Fruit fly (Drosophila melanogaster) whole organism, embryonic: Measurements from ENCODE around the gene CG13605.

ENCODE experiments used
- ATbp ChIP-seq: fragments of 200-800 bp; sonication (Bioruptor generic); optimal IDR thresholded peaks from 2 replicates; lab custom pipeline; 2017; ENCODE audit warnings: missing biosample characterization, mild to moderate bottlenecking, missing genetic modification characterization, missing genetic modification reagents
- Asciz ChIP-seq: fragments of 200-800 bp; sonication (Bioruptor generic); optimal IDR thresholded peaks from 2 replicates; lab custom pipeline; 2017; ENCODE audit warnings: missing biosample characterization, mild to moderate bottlenecking, missing genetic modification characterization, missing genetic modification reagents
- B-H1 ChIP-seq: fragments of 200-800 bp; sonication (Bioruptor generic); IDR thresholded peaks from 3 replicates; pipeline ENCODE4 v1.3.6; 2022; ENCODE audit warnings: missing biosample characterization, missing genetic modification characterization
- BtbVII ChIP-seq: fragments of 200-800 bp; sonication (Bioruptor generic); optimal IDR thresholded peaks from 3 replicates; lab custom pipeline; 2017; ENCODE audit warnings: missing biosample characterization, mild to moderate bottlenecking, missing genetic modification characterization
- CG10274 ChIP-seq: fragments of 200-800 bp; sonication (Bioruptor generic); optimal IDR thresholded peaks from 3 replicates; lab custom pipeline; 2017; ENCODE audit warnings: missing biosample characterization, mild to moderate bottlenecking, missing genetic modification characterization
- CG10654 ChIP-seq: fragments of 200-800 bp; sonication (Bioruptor generic); optimal IDR thresholded peaks from 2 replicates; lab custom pipeline; 2016; ENCODE audit warnings: missing biosample characterization, missing genetic modification characterization
- CG12942 ChIP-seq: fragments of 200-800 bp; sonication (Bioruptor generic); optimal IDR thresholded peaks from 3 replicates; lab custom pipeline; 2016; ENCODE audit warnings: missing biosample characterization, missing genetic modification characterization
- CG14014 ChIP-seq: fragments of 200-800 bp; sonication (Bioruptor generic); IDR thresholded peaks from 2 replicates; pipeline ENCODE4 v1.3.6; 2022; ENCODE audit warnings: missing biosample characterization, missing genetic modification characterization
- CG16815 ChIP-seq: fragments of 200-800 bp; sonication (Bioruptor generic); optimal IDR thresholded peaks from 3 replicates; lab custom pipeline; 2017; ENCODE audit warnings: missing biosample characterization, mild to moderate bottlenecking, missing genetic modification characterization
- CG17385 ChIP-seq: fragments of 200-800 bp; sonication (Bioruptor generic); optimal IDR thresholded peaks from 3 replicates; lab custom pipeline; 2018; ENCODE audit warnings: missing biosample characterization, mild to moderate bottlenecking, missing genetic modification characterization
- CG17568 ChIP-seq: fragments of 200-800 bp; sonication (Bioruptor generic); optimal IDR thresholded peaks from 2 replicates; lab custom pipeline; 2018; ENCODE audit warnings: missing biosample characterization, mild to moderate bottlenecking, missing genetic modification characterization, moderate library complexity
- CG4707 ChIP-seq: fragments of 200-800 bp; sonication (Bioruptor generic); optimal IDR thresholded peaks from 2 replicates; lab custom pipeline; 2018; ENCODE audit warnings: missing biosample characterization, mild to moderate bottlenecking, missing genetic modification characterization, moderate library complexity
- CG4854 ChIP-seq: fragments of 200-800 bp; sonication (Bioruptor generic); optimal IDR thresholded peaks from 2 replicates; lab custom pipeline; 2016; ENCODE audit warnings: missing biosample characterization, missing genetic modification characterization, inconsistent platforms
- CG7839 ChIP-seq: fragments of 200-800 bp; sonication (Bioruptor generic); optimal IDR thresholded peaks from 3 replicates; lab custom pipeline; 2018; ENCODE audit warnings: missing biosample characterization, mild to moderate bottlenecking, missing genetic modification characterization, moderate library complexity
- Camta ChIP-seq: fragments of 200-800 bp; sonication (Bioruptor generic); optimal IDR thresholded peaks from 2 replicates; lab custom pipeline; 2016; ENCODE audit warnings: missing biosample characterization, missing genetic modification characterization
- D19A ChIP-seq: fragments of 200-800 bp; optimal IDR thresholded peaks from 3 replicates; lab custom pipeline; 2019; ENCODE audit warnings: missing biosample characterization, mild to moderate bottlenecking, missing genetic modification characterization, moderate library complexity
- Deaf1 ChIP-seq: fragments of 200-800 bp; optimal IDR thresholded peaks from 3 replicates; lab custom pipeline; 2019; ENCODE audit warnings: missing biosample characterization, mild to moderate bottlenecking, missing genetic modification characterization, moderate library complexity
- Dfd ChIP-seq, 2 experiments: fragments of >200 bp; optimal IDR thresholded peaks; 2 replicates each; lab custom pipeline; 2017; ENCODE audit warnings: missing biosample characterization in 2 of 2, missing genetic modification characterization in 2 of 2
- Doc2 ChIP-seq: fragments of 200-800 bp; sonication (Bioruptor generic); IDR thresholded peaks from 2 replicates; pipeline ENCODE4 v1.3.6; 2022; ENCODE audit warnings: missing biosample characterization, missing genetic modification characterization
- Side ChIP-seq: fragments of 200-800 bp; sonication (Bioruptor generic); optimal IDR thresholded peaks from 2 replicates; lab custom pipeline; 2016; ENCODE audit warnings: missing biosample characterization, missing genetic modification characterization
- Sry-β ChIP-seq: fragments of 200-800 bp; sonication (Bioruptor generic); optimal IDR thresholded peaks from 2 replicates; lab custom pipeline; 2018; ENCODE audit warnings: missing biosample characterization, mild to moderate bottlenecking, missing genetic modification characterization, moderate library complexity
- Ssrp ChIP-seq: fragments of 200-800 bp; sonication (Bioruptor generic); optimal IDR thresholded peaks from 2 replicates; lab custom pipeline; 2018; ENCODE audit warnings: missing biosample characterization, mild to moderate bottlenecking, missing genetic modification characterization, moderate library complexity
- ato ChIP-seq: fragments of 200-800 bp; sonication (Bioruptor generic); IDR thresholded peaks from 2 replicates; pipeline ENCODE4 v1.3.6; 2022; ENCODE audit warnings: missing biosample characterization, missing genetic modification characterization; ENCODE audit not compliant: partially characterized antibody
- az2 ChIP-seq: fragments of 200-800 bp; sonication (Bioruptor generic); optimal IDR thresholded peaks from 3 replicates; lab custom pipeline; 2016; ENCODE audit warnings: missing biosample characterization, missing genetic modification characterization
- bab2 ChIP-seq: fragments of 200-800 bp; sonication (Bioruptor generic); optimal IDR thresholded peaks from 2 replicates; lab custom pipeline; 2016; ENCODE audit warnings: missing biosample characterization, missing genetic modification characterization
- cas ChIP-seq: fragments of 200-800 bp; sonication (Bioruptor generic); IDR thresholded peaks from 2 replicates; pipeline ENCODE4 v1.3.6; 2022; ENCODE audit warnings: missing biosample characterization, missing genetic modification characterization
- caup ChIP-seq: fragments of 200-800 bp; sonication (Bioruptor generic); optimal IDR thresholded peaks from 3 replicates; lab custom pipeline; 2017; ENCODE audit warnings: missing biosample characterization, mild to moderate bottlenecking, missing genetic modification characterization, moderate library complexity; ENCODE audit not compliant: severe bottlenecking
- chn ChIP-seq: fragments of 200-800 bp; sonication (Bioruptor generic); optimal IDR thresholded peaks from 2 replicates; lab custom pipeline; 2016; ENCODE audit warnings: missing biosample characterization, missing genetic modification characterization
- crol ChIP-seq: fragments of 200-800 bp; sonication (Bioruptor generic); IDR thresholded peaks from 2 replicates; pipeline ENCODE4 v1.3.6; 2022; ENCODE audit warnings: missing biosample characterization, missing genetic modification characterization
- fru ChIP-seq: fragments of >200 bp; optimal IDR thresholded peaks from 2 replicates; lab custom pipeline; 2017
- mld ChIP-seq: fragments of 200-800 bp; sonication (Bioruptor generic); IDR thresholded peaks from 3 replicates; pipeline ENCODE4 v1.3.6; 2022; ENCODE audit warnings: missing biosample characterization, missing genetic modification characterization; ENCODE audit not compliant: partially characterized antibody
- nerfin-1 ChIP-seq: fragments of 200-800 bp; sonication (Bioruptor generic); optimal IDR thresholded peaks from 3 replicates; lab custom pipeline; 2019; ENCODE audit warnings: missing biosample characterization, mild to moderate bottlenecking, missing genetic modification characterization, moderate library complexity
- peb ChIP-seq: fragments of 200-800 bp; sonication (Bioruptor generic); IDR thresholded peaks from 2 replicates; pipeline ENCODE4 v1.3.6; 2022; ENCODE audit warnings: missing biosample characterization, missing genetic modification characterization
- ro ChIP-seq: fragments of 200-800 bp; sonication (Bioruptor generic); IDR thresholded peaks from 2 replicates; pipeline ENCODE4 v1.3.6; 2022; ENCODE audit warnings: missing biosample characterization, missing genetic modification characterization
- row ChIP-seq: fragments of 200-800 bp; sonication (Bioruptor generic); IDR thresholded peaks from 3 replicates; pipeline ENCODE4 v1.3.6; 2022; ENCODE audit warnings: missing biosample characterization, missing genetic modification characterization
- tgo ChIP-seq: fragments of 200-800 bp; sonication (Bioruptor generic); IDR thresholded peaks from 3 replicates; pipeline ENCODE4 v1.3.6; 2022; ENCODE audit warnings: missing biosample characterization, missing genetic modification characterization
- tna ChIP-seq: fragments of 200-800 bp; sonication (Bioruptor generic); IDR thresholded peaks from 2 replicates; pipeline ENCODE4 v1.3.6; 2022; ENCODE audit warnings: missing biosample characterization, missing genetic modification characterization; ENCODE audit not compliant: partially characterized antibody
- vvl ChIP-seq: fragments of 200-800 bp; sonication (Bioruptor generic); IDR thresholded peaks from 2 replicates; pipeline ENCODE4 v1.3.6; 2022; ENCODE audit warnings: missing biosample characterization, missing genetic modification characterization

Gene CG13605

DNA sequence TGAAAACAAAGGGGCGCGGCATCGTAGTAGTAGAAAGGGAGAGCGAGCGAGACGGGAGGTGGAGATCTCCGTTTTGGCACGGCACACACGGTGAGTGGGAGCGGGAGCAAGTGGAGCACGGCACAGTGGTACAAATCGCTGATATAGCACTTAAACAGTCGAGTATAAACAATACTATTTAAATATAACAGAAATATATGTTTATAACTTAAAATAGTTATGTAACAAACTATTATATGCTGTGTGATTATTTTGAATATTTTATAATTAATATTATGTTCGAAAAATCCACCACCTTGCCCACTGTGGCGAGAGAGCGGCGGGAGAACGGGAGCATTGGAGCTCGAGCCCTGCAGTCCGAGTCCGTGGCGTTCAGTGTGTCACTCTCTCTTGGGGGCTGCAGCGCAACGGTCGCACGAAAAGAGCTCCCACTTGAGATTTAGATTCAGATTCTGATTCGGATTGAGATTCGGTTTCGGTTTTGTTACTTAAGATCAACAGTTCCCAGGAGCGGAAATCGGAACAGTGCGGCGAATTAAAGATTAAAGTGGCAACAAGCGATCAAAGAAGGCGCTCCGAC is 28.9 kb upstream of the CG13605 start, which contains the start of gene Kal1 (continued):
- TF ChIP-seq ro (GFP tag; lab: Robert Waterston, UW) = peak; percentile 78
- TF ChIP-seq row (GFP tag; lab: Robert Waterston, UW) = peak; percentile 97
- peak; percentile 91 for TF ChIP-seq nerfin-1
- no peak for TF ChIP-seq Dfd (GFP tag; optimal IDR thresholded peaks at IDR 0.05; lab: Kevin White, UChicago)
- TF ChIP-seq BtbVII (GFP tag; lab: Kevin White, UChicago) = peak; percentile 90
- peak; percentile 82 for TF ChIP-seq CG16815
- no peak for TF ChIP-seq mld (GFP tag; lab: Robert Waterston, UW)
- peak; percentile 9 for TF ChIP-seq CG4854 (GFP tag; lab: Kevin White, UChicago)
- peak; percentile 96 for TF ChIP-seq Asciz (GFP tag; lab: Kevin White, UChicago)
- no peak for TF ChIP-seq ato (GFP tag; lab: Robert Waterston, UW)
- TF ChIP-seq CG7839 (tag; lab: Kevin White, UChicago) = peak; percentile 94
- peak; percentile 87 for TF ChIP-seq peb
- TF ChIP-seq Ssrp (tag; lab: Kevin White, UChicago) = peak; percentile 92
- peak; percentile 75 for TF ChIP-seq CG12942
- TF ChIP-seq CG10654 = peak; percentile 83
- TF ChIP-seq az2 (GFP tag; lab: Kevin White, UChicago) = peak; percentile 89
- peak; percentile 66 for TF ChIP-seq CG10274 (GFP tag; lab: Kevin White, UChicago)
- peak; percentile 39 for TF ChIP-seq Camta
- peak; percentile 90 for TF ChIP-seq CG17385 (GFP tag; lab: Kevin White, UChicago)
- peak; percentile 96 for TF ChIP-seq CG4707 (GFP tag; lab: Kevin White, UChicago)
- TF ChIP-seq crol (GFP tag; lab: Robert Waterston, UW) = peak; percentile 69

- TF ChIP-seq CG17568 (no peak), fru (lab: Kevin White, UChicago) (no peak), ATbp (GFP tag; lab: Kevin White, UChicago) (no peak), B-H1 (no peak), bab2 (GFP tag; lab: Kevin White, UChicago) (no peak), caup (GFP tag; lab: Kevin White, UChicago) (no peak), cas (no peak), chn (GFP tag; lab: Kevin White, UChicago) (no peak), tgo (GFP tag; lab: Robert Waterston, UW) (no peak), Deaf1 (tag; lab: Kevin White, UChicago) (no peak), vvl (GFP tag; lab: Robert Waterston, UW) (no peak), tna (GFP tag; lab: Robert Waterston, UW) (no peak), Doc2 (no peak), D19A (no peak), CG14014 (GFP tag; lab: Robert Waterston, UW) (no peak), crol (GFP tag; lab: Robert Waterston, UW) (no peak), Sry-β (no peak), Side (GFP tag; lab: Kevin White, UChicago) (no peak)
- TF ChIP-seq, all 482 proteins: peak for 0
Observed at dm6 chr3R:24139646-24140130, 27.5 kb upstream of the CG13605 start.
